Fruit fly (Drosophila melanogaster) whole organism, adult: ENCODE measurements around the gene CG6791.

Source experiments
- CG11617 ChIP-seq: fragments of 200-800 bp; sonication (Bioruptor generic); optimal IDR thresholded peaks from 2 replicates; lab custom pipeline; 2017; ENCODE audit warnings: mild to moderate bottlenecking, missing biosample characterization, missing genetic modification reagents, missing genetic modification characterization
- CG12768 ChIP-seq: fragments of 200-800 bp; sonication (Bioruptor generic); optimal IDR thresholded peaks from 2 replicates; lab custom pipeline; 2017; ENCODE audit warnings: missing biosample characterization, missing genetic modification characterization, mild to moderate bottlenecking, moderate library complexity, missing genetic modification reagents
- CG14711 ChIP-seq: fragments of 200-800 bp; sonication (Bioruptor generic); optimal IDR thresholded peaks from 2 replicates; lab custom pipeline; 2018; ENCODE audit warnings: missing biosample characterization, mild to moderate bottlenecking, missing genetic modification characterization, moderate library complexity
- CG1620 ChIP-seq: fragments of 200-800 bp; sonication (Bioruptor generic); optimal IDR thresholded peaks from 2 replicates; lab custom pipeline; 2016; ENCODE audit warnings: missing biosample characterization, missing genetic modification characterization
- CG33017 ChIP-seq: fragments of 200-800 bp; sonication (Bioruptor generic); optimal IDR thresholded peaks from 2 replicates; lab custom pipeline; 2018; ENCODE audit warnings: missing biosample characterization, mild to moderate bottlenecking, missing genetic modification characterization, moderate library complexity
- CG5204 ChIP-seq: fragments of 200-800 bp; sonication (Bioruptor generic); optimal IDR thresholded peaks from 2 replicates; lab custom pipeline; 2016; ENCODE audit warnings: missing biosample characterization, missing genetic modification characterization
- CG7045 ChIP-seq: fragments of 200-800 bp; sonication (Bioruptor generic); optimal IDR thresholded peaks from 2 replicates; lab custom pipeline; 2017; ENCODE audit warnings: missing biosample characterization, mild to moderate bottlenecking, missing genetic modification characterization
- CG7101 ChIP-seq: fragments of 200-800 bp; sonication (Bioruptor generic); optimal IDR thresholded peaks from 2 replicates; lab custom pipeline; 2018; ENCODE audit warnings: missing biosample characterization, mild to moderate bottlenecking, missing genetic modification characterization, moderate library complexity
- Clk ChIP-seq: fragments of 200-800 bp; sonication (Bioruptor generic); optimal IDR thresholded peaks from 2 replicates; lab custom pipeline; 2017; ENCODE audit warnings: missing biosample characterization, missing genetic modification characterization
- Crg-1 ChIP-seq: fragments of 200-800 bp; sonication (Bioruptor generic); optimal IDR thresholded peaks from 2 replicates; lab custom pipeline; 2016; ENCODE audit warnings: missing biosample characterization, missing genetic modification characterization
- Mnt ChIP-seq: fragments of 200-800 bp; sonication (Bioruptor generic); optimal IDR thresholded peaks from 2 replicates; lab custom pipeline; 2016; ENCODE audit warnings: missing biosample characterization, mild to moderate bottlenecking, missing genetic modification characterization
- bab1 ChIP-seq: fragments of 200-800 bp; sonication (Bioruptor generic); optimal IDR thresholded peaks from 3 replicates; lab custom pipeline; 2019; ENCODE audit warnings: missing biosample characterization, mild to moderate bottlenecking, missing genetic modification characterization, moderate library complexity
- cic ChIP-seq: fragments of 200-800 bp; sonication (Bioruptor generic); optimal IDR thresholded peaks from 2 replicates; lab custom pipeline; 2017; ENCODE audit warnings: missing biosample characterization, mild to moderate bottlenecking, missing genetic modification characterization, moderate library complexity
- cnc ChIP-seq, 2 experiments: fragments of >200 bp; optimal IDR thresholded peaks; 2 replicates each; lab custom pipeline; 2017
- kay ChIP-seq: fragments of 200-800 bp; sonication (Bioruptor generic); peaks from one replicate; lab custom pipeline; 2016; ENCODE audit warnings: missing biosample characterization, missing genetic modification characterization, borderline replicate concordance
- ovo ChIP-seq: fragments of 200-800 bp; sonication (Bioruptor generic); optimal IDR thresholded peaks from 2 replicates; lab custom pipeline; 2016; ENCODE audit warnings: missing biosample characterization, missing genetic modification characterization
- tj ChIP-seq: fragments of 200-800 bp; sonication (Bioruptor generic); optimal IDR thresholded peaks from 3 replicates; lab custom pipeline; 2017; ENCODE audit warnings: missing biosample characterization, mild to moderate bottlenecking, missing genetic modification characterization, moderate library complexity
- toe ChIP-seq: fragments of 200-800 bp; sonication (Bioruptor generic); optimal IDR thresholded peaks from 2 replicates; lab custom pipeline; 2016; ENCODE audit warnings: missing biosample characterization, missing genetic modification characterization

Gene CG6791

dm6 chr3R:11554982-11555381, 35.0 kb downstream of the CG6791 start:
- TF ChIP-seq ovo (GFP tag; lab: Kevin White, UChicago) (no peak), CG12768 (GFP tag; lab: Kevin White, UChicago) (no peak), toe (GFP tag; lab: Kevin White, UChicago) (no peak)

dm6 chr3R:11553845-11554244, 36.1 kb downstream of the CG6791 start, which contains the start of gene CG14708:
Gene CG14708, plus strand, starts transcription at chr3R:11554145.
- TF ChIP-seq CG7045 (GFP tag; lab: Kevin White, UChicago) (no peak), bab1 (GFP tag; lab: Kevin White, UChicago) (no peak), toe (GFP tag; lab: Kevin White, UChicago) (no peak), kay (GFP tag; lab: Kevin White, UChicago) (no peak), tj (GFP tag; lab: Kevin White, UChicago) (no peak), ovo (GFP tag; lab: Kevin White, UChicago) (no peak), Crg-1 (no peak), cic (no peak), Clk (GFP tag; lab: Kevin White, UChicago) (no peak), CG14711 (tag; lab: Kevin White, UChicago) (no peak)

dm6 chr3R:11551071-11551470, 38.9 kb downstream of the CG6791 start:
- TF ChIP-seq CG11617 (GFP tag; lab: Kevin White, UChicago) (no peak), tj (GFP tag; lab: Kevin White, UChicago) (no peak), CG7101 (tag; lab: Kevin White, UChicago) (no peak), Crg-1 (no peak), kay (GFP tag; lab: Kevin White, UChicago) (no peak), toe (GFP tag; lab: Kevin White, UChicago) (no peak), CG1620 (no peak), CG5204 (GFP tag; lab: Kevin White, UChicago) (no peak)

dm6 chr3R:11544150-11544549, 45.8 kb downstream of the CG6791 start:
- TF ChIP-seq Mnt (no peak), CG14711 (tag; lab: Kevin White, UChicago) (no peak), cnc (optimal IDR thresholded peaks at IDR 0.05; lab: Kevin White, UChicago) (no peak), kay (GFP tag; lab: Kevin White, UChicago) (no peak), tj (GFP tag; lab: Kevin White, UChicago) (no peak), CG7101 (tag; lab: Kevin White, UChicago) (no peak), CG33017 (no peak), CG1620 (no peak), CG12768 (GFP tag; lab: Kevin White, UChicago) (no peak), Crg-1 (no peak), Clk (GFP tag; lab: Kevin White, UChicago) (no peak), CG7045 (GFP tag; lab: Kevin White, UChicago) (no peak), toe (GFP tag; lab: Kevin White, UChicago) (no peak), CG11617 (GFP tag; lab: Kevin White, UChicago) (no peak), bab1 (GFP tag; lab: Kevin White, UChicago) (no peak)

- TF ChIP-seq cnc (optimal IDR thresholded peaks at IDR 0.05; lab: Kevin White, UChicago): no peak
Observed at dm6 chr3R:11542899-11543619, 46.9 kb downstream of the CG6791 start, which contains the start of gene dpr4. Gene dpr4, minus strand, starts transcription at chr3R:11542949.
